Worm (Caenorhabditis elegans) whole organism, L4 larva: ENCODE data around the gene fbxb-98.

Experiments used
- ceh-82 ChIP-seq: sonication (generic microtip); optimal IDR thresholded peaks from 2 replicates; lab custom pipeline; 2017; ENCODE audit warnings: missing biosample characterization, missing genetic modification characterization
- fkh-10 ChIP-seq: fragments of 150-350 bp; optimal IDR thresholded peaks from 2 replicates; lab custom pipeline; 2014; ENCODE audit warnings: missing biosample characterization, missing genetic modification reagents, missing genetic modification characterization
- jun-1 ChIP-seq: fragments of 150-350 bp; optimal IDR thresholded peaks from 2 replicates; lab custom pipeline; 2014; ENCODE audit warnings: missing biosample characterization, missing genetic modification reagents, missing genetic modification characterization
- lin-1 ChIP-seq: fragments of 200-800 bp; sonication (Bioruptor generic); IDR thresholded peaks from 2 replicates; pipeline ENCODE4 v1.3.6; 2022; ENCODE audit warnings: missing genetic modification reagents, missing genetic modification characterization, missing compliant biosample characterization
- lin-39 ChIP-seq: fragments of 150-350 bp; optimal IDR thresholded peaks from 2 replicates; lab custom pipeline; 2014; ENCODE audit warnings: missing biosample characterization, missing genetic modification reagents, missing genetic modification characterization
- lsy-2 ChIP-seq, 2 experiments: fragments of 150-350 bp in 1 of 2; sonication (generic microtip) in 1 of 2; optimal IDR thresholded peaks; 2 replicates each; lab custom pipeline; 2014 to 2017; ENCODE audit warnings: missing biosample characterization in 2 of 2, missing genetic modification characterization in 2 of 2
- mep-1 ChIP-seq: fragments of 150-350 bp; sonication (generic microtip); optimal IDR thresholded peaks from 3 replicates; lab custom pipeline; 2014; ENCODE audit warnings: missing biosample characterization, missing genetic modification characterization
- nhr-237 ChIP-seq: sonication (generic microtip); optimal IDR thresholded peaks from 2 replicates; lab custom pipeline; 2017; ENCODE audit warnings: missing biosample characterization, missing genetic modification characterization
- unc-62 ChIP-seq, 3 experiments: fragments of 150-350 bp in 1 of 3; sonication (generic microtip); optimal IDR thresholded peaks in 2 of 3; peaks in 1 of 3; 1 replicate in 1 of 3; 2 replicates in 2 of 3; lab custom pipeline; 2014 to 2017; ENCODE audit warnings: missing biosample characterization in 3 of 3, missing genetic modification characterization in 3 of 3, missing genetic modification reagents in 3 of 3, missing genotype in 1 of 3
- zag-1 ChIP-seq: fragments of 150-350 bp; optimal IDR thresholded peaks from 2 replicates; lab custom pipeline; 2014; ENCODE audit warnings: missing biosample characterization, missing genetic modification characterization
- zfp-2 ChIP-seq: sonication (generic microtip); optimal IDR thresholded peaks from 2 replicates; lab custom pipeline; 2016; ENCODE audit warnings: mild to moderate bottlenecking, missing genetic modification characterization, missing compliant biosample characterization
- zip-11 ChIP-seq: fragments of 200-800 bp; sonication (Bioruptor generic); IDR thresholded peaks from 2 replicates; pipeline ENCODE4 v1.3.6; 2022; ENCODE audit warnings: missing genetic modification characterization, missing compliant biosample characterization

- TF ChIP-seq ceh-82 (no peak), fkh-10 (GFP tag; lab: Kevin White, UChicago) (no peak), zag-1 (tag; lab: Kevin White, UChicago) (no peak), zip-11 (no peak), jun-1 (no peak), zfp-2 (tag; lab: Kevin White, UChicago) (no peak), lin-39 (no peak), mep-1 (tag; lab: Kevin White, UChicago) (no peak), lsy-2 (tag; optimal IDR thresholded peaks at IDR 0.05; lab: Kevin White, UChicago) (no peak), unc-62 (GFP tag; optimal IDR thresholded peaks at IDR 0.05 in 1 of 2; lab: Kevin White, UChicago) (no peak), unc-62 (tag; optimal IDR thresholded peaks at IDR 0.05; lab: Kevin White, UChicago) (no peak), lin-1 (GFP tag; lab: Robert Waterston, UW) (no peak), nhr-237 (no peak)
Observed at ce11 chrII:1905104-1905503, 42.7 kb downstream of the fbxb-98 start, which contains the start of gene math-22.
